Comparison of ENCODE assay signal across 1 fruit fly cellular context in the genomic region with DNA sequence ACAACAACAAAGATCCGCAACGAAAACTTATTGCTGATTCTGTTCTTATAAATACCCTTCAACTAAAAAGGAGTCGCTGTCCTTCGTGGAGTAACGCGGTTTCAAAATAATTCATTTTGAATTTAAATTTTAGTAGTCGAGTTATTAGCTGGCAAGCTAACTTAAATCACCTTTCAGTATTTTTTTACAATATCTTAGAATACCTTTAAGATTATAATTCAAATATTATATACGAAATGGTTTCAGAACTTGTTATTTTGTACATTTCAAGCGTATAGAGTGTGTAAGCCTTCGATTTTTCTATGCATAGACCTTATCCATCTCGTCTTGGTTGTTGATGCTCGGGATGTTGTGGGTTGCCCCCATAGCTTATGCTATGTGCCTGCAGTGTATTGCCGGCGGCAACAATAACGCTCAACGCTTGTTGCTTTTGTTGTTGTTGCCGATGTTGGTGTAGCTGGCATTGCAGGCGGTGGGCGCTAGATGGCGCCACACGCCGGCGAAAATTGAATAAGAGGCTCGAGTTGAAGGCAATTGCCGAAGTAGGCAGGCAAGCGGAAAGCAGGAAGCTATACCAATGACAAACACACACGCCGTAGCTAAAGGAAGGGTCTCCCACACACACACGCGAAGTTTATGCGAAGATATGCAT.
TF ChIP-seq lines count a peak whose summit lies in the region.

No protein-coding gene starts in this region.

TF ChIP-seq in whole organism, embryonic, 481 proteins besides CTCF, POLR2A, EP300 and RAD21 (continued from another document):
- no peak for TF ChIP-seq CG34224 (GFP tag; IDR thresholded peaks at IDR 0.05; lab: Robert Waterston, UW; ENCODE audit: partially characterized antibody)
- TF ChIP-seq mirr (GFP tag; optimal IDR thresholded peaks at IDR 0.05; lab: Kevin White, UChicago): no peak
- TF ChIP-seq Atf-2 (GFP tag; optimal IDR thresholded peaks at IDR 0.05; lab: Kevin White, UChicago): no peak
- no peak for TF ChIP-seq ara (GFP tag; IDR thresholded peaks at IDR 0.05; lab: Robert Waterston, UW)
- TF ChIP-seq lab (GFP tag; optimal IDR thresholded peaks at IDR 0.05; lab: Kevin White, UChicago): peak; percentile 24
- peak; percentile 17 for TF ChIP-seq CG2120 (GFP tag; optimal IDR thresholded peaks at IDR 0.05; lab: Kevin White, UChicago)
- TF ChIP-seq CG2678 (tag; optimal IDR thresholded peaks at IDR 0.05; lab: Kevin White, UChicago): peak; percentile 11
- TF ChIP-seq Oli (tag; optimal IDR thresholded peaks at IDR 0.05; lab: Kevin White, UChicago): no peak
- no peak for TF ChIP-seq CG14710 (tag; optimal IDR thresholded peaks at IDR 0.05; lab: Kevin White, UChicago)
- TF ChIP-seq jigr1 (GFP tag; IDR thresholded peaks at IDR 0.05; lab: Robert Waterston, UW): no peak
- TF ChIP-seq pan (optimal IDR thresholded peaks at IDR 0.05; lab: Kevin White, UChicago): no peak
- no peak for TF ChIP-seq pan (GFP tag; optimal IDR thresholded peaks at IDR 0.05 in 1 of 2, IDR thresholded peaks at IDR 0.05 in 1 of 2)
- no peak for TF ChIP-seq Hsf (GFP tag; optimal IDR thresholded peaks at IDR 0.05; lab: Kevin White, UChicago)
- peak; percentile 40 for TF ChIP-seq CG11504 (tag; optimal IDR thresholded peaks at IDR 0.05; lab: Kevin White, UChicago)
- TF ChIP-seq CG1024 (GFP tag; IDR thresholded peaks at IDR 0.05; lab: Robert Waterston, UW): no peak
- no peak for TF ChIP-seq Tbp (GFP tag; optimal IDR thresholded peaks at IDR 0.05; lab: Kevin White, UChicago)
- no peak for TF ChIP-seq fd102C (GFP tag; optimal IDR thresholded peaks at IDR 0.05; lab: Kevin White, UChicago)
- peak; percentile 11 for TF ChIP-seq CG17385 (GFP tag; optimal IDR thresholded peaks at IDR 0.05; lab: Kevin White, UChicago)
- TF ChIP-seq CG2199 (GFP tag; IDR thresholded peaks at IDR 0.05; lab: Robert Waterston, UW): peak; percentile 33; the same call in 1 of the 3 replicates
- 0 out of 4 replicates have a peak, but pooled peaks have one; percentile 9 for TF ChIP-seq chinmo (GFP tag; IDR thresholded peaks at IDR 0.05; lab: Robert Waterston, UW; ENCODE audit: partially characterized antibody)
- TF ChIP-seq CG6813 (GFP tag; optimal IDR thresholded peaks at IDR 0.05; lab: Kevin White, UChicago): no peak
- peak; percentile 26 for TF ChIP-seq stwl (tag; optimal IDR thresholded peaks at IDR 0.05; lab: Kevin White, UChicago)
- TF ChIP-seq sisA (GFP tag; IDR thresholded peaks at IDR 0.05; lab: Robert Waterston, UW): no peak
- TF ChIP-seq Xrp1 (GFP tag; IDR thresholded peaks at IDR 0.05; lab: Robert Waterston, UW): no peak
- TF ChIP-seq Fer1 (GFP tag; optimal IDR thresholded peaks at IDR 0.05; lab: Kevin White, UChicago): peak; percentile 6
- TF ChIP-seq klu (GFP tag; IDR thresholded peaks at IDR 0.05; lab: Robert Waterston, UW): no peak
- no peak for TF ChIP-seq CG9876 (GFP tag; optimal IDR thresholded peaks at IDR 0.05; lab: Kevin White, UChicago)
- TF ChIP-seq sug (tag; optimal IDR thresholded peaks at IDR 0.05; lab: Kevin White, UChicago): no peak
- TF ChIP-seq CG12769 (tag; optimal IDR thresholded peaks at IDR 0.05; lab: Kevin White, UChicago): no peak
- TF ChIP-seq row (GFP tag; IDR thresholded peaks at IDR 0.05; lab: Robert Waterston, UW): peak; percentile 47; the same call in 2 of the 3 replicates
- no peak for TF ChIP-seq Taf1 (GFP tag; IDR thresholded peaks at IDR 0.05; lab: Robert Waterston, UW)
- no peak for TF ChIP-seq Kr (GFP tag; optimal IDR thresholded peaks at IDR 0.05; lab: Kevin White, UChicago)
- 0 out of 2 replicates have a peak, but pooled peaks have one; percentile 19 for TF ChIP-seq CG3847 (GFP tag; IDR thresholded peaks at IDR 0.05; lab: Robert Waterston, UW)
- no peak for TF ChIP-seq aop (GFP tag; IDR thresholded peaks at IDR 0.05; lab: Robert Waterston, UW)
- no peak for TF ChIP-seq Myb (GFP tag; optimal IDR thresholded peaks at IDR 0.05; lab: Kevin White, UChicago)
- no peak for TF ChIP-seq Bgb (GFP tag; IDR thresholded peaks at IDR 0.05; lab: Robert Waterston, UW; ENCODE audit: partially characterized antibody)
